Fruit fly (Drosophila melanogaster): ENCODE data around the gene Edem1.

DNA sequence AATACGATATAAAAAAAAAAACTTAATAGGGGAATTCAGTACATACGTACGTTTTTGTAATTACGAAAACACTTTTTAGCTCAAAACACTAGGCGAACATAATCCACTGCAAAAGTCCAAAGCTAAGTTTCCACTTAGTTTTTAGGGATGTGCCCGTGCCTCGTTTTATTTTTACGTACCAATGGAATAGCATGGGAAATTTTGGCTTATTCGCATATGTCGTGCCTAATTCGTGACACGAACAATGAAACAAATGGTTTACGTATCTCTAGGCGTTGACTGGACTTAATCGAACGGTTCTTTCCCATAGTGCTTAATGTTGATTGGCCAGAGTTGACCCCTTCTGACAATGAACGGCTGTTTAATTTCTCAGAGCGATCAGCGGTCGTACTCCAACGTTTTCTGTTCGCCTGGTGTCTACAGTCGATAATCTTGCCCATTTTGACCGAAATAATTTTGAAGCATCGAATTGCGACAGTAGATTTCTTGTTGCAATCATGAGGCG lies 29.0 kb downstream of the Edem1 start, which contains the start of gene CG14818:
- TF ChIP-seq Ets21C (GFP tag; optimal IDR thresholded peaks at IDR 0.05) (no peak), CG9139 (GFP tag; optimal IDR thresholded peaks at IDR 0.05) (no peak)

Measured in whole organism, prepupa.